Fruit fly (Drosophila melanogaster): Measurements from ENCODE around the gene CG5096.

CG5096 gene

DNA sequence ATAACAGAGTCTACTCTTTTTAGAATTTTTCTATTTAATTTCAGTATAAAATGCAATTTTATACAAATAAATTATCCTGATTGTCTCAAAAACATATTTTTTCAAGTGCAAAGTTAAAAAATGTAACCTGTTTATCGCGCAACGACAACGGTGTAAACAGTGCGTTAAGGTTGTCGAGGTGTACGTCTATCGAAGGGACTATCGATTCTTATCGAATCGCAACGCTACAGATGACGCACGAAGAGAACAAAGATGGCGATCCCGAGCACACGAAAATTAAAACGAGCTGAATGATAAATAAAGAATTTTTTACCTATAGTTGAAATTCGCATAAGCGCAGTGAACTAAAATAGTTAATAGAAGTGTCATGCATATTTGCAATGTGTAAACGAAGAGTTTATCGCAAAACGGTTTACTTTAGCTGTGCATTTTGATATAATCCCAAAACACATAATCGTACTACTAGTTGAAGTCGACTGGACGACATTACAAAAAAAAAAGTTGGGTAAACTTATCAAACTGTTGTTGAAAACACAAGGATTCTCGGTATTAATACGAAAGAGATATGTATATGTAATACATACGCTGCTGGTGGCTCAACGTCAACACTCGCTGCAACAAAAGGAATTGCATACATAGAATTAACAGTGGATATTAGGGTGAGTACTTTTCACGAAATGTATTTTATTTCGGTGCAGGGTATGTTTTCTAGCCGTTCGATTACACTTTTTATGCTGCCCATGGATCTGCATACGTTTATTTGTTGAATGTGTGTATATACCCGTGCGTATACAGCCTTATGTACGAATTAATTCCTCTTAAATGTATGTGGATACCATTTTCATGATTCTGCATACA, 6.0 kb downstream of the CG5096 start, which contains the start of gene da:
da (plus strand) TSS at position 237 of the 858 bp plus-strand sequence.
- TF ChIP-seq CG13204 (GFP tag; optimal IDR thresholded peaks at IDR 0.05) (no peak), Snoo (tag; optimal IDR thresholded peaks at IDR 0.05) (peak; percentile 41), CG4496 (GFP tag; IDR thresholded peaks at IDR 0.05) (peak; percentile 65; the same call in 2 of the 3 replicates), Pif1A (GFP tag; optimal IDR thresholded peaks at IDR 0.05) (peak; percentile 45), CG17806 (tag; optimal IDR thresholded peaks at IDR 0.05) (peak; percentile 31), CG34367 (tag; optimal IDR thresholded peaks at IDR 0.05) (peak; percentile 17), CG15710 (tag; optimal IDR thresholded peaks at IDR 0.05) (peak; percentile 39), gl (tag; optimal IDR thresholded peaks at IDR 0.05) (no peak), CG32121 (GFP tag; IDR thresholded peaks at IDR 0.05) (peak; percentile 61; the same call in 1 of the 2 replicates), fd96Ca (GFP tag; IDR thresholded peaks at IDR 0.05) (no peak), CG10348 (GFP tag; IDR thresholded peaks at IDR 0.05) (no peak), D1 (tag; optimal IDR thresholded peaks at IDR 0.05) (peak; percentile 72), CG9948 (tag; optimal IDR thresholded peaks at IDR 0.05) (peak; percentile 32), CG8301 (tag; optimal IDR thresholded peaks at IDR 0.05) (peak; percentile 16), CG12605 (GFP tag; IDR thresholded peaks at IDR 0.05) (peak; percentile 28), Ets98B (GFP tag; IDR thresholded peaks at IDR 0.05) (peak; percentile 67), CG8159 (tag; optimal IDR thresholded peaks at IDR 0.05) (peak; percentile 31), rn (GFP tag; IDR thresholded peaks at IDR 0.05) (no peak), EcR (GFP tag; optimal IDR thresholded peaks at IDR 0.05) (no peak), Pif1B (GFP tag; optimal IDR thresholded peaks at IDR 0.05) (no peak), CG14655 (GFP tag; optimal IDR thresholded peaks at IDR 0.05) (no peak)

DNA sequence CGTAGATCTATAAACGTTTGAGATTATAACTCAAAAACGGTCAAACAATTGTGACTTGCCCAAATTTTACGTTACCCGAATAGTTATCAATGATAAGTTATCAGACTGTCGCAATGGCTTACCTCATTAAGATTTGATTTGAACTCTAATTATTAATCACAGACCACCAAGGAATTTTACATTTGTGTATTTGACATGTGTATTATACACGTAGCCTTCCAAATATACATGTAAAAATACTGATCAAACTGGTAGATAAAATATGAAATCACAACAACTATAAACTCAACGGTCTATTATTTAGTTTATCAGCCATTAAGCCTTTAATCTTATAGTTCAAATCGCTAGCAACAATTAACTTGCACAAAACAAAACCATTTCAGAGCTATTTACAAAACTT, 11.4 kb downstream of the CG5096 start:
- no peak for TF ChIP-seq CG9948 (tag; optimal IDR thresholded peaks at IDR 0.05)

dm6 chr2L:10395035-10395434, 13.0 kb downstream of the CG5096 start:
- TF ChIP-seq gl (tag; optimal IDR thresholded peaks at IDR 0.05) (no peak), EcR (GFP tag; optimal IDR thresholded peaks at IDR 0.05) (no peak), Pif1A (GFP tag; optimal IDR thresholded peaks at IDR 0.05) (no peak), CG9948 (tag; optimal IDR thresholded peaks at IDR 0.05) (no peak), CG34367 (tag; optimal IDR thresholded peaks at IDR 0.05) (no peak), CG12605 (GFP tag; IDR thresholded peaks at IDR 0.05) (no peak), rn (GFP tag; IDR thresholded peaks at IDR 0.05) (no peak), Ets98B (GFP tag; IDR thresholded peaks at IDR 0.05) (no peak), CG8159 (tag; optimal IDR thresholded peaks at IDR 0.05) (no peak), Snoo (tag; optimal IDR thresholded peaks at IDR 0.05) (no peak), D1 (tag; optimal IDR thresholded peaks at IDR 0.05) (no peak), CG10348 (GFP tag; IDR thresholded peaks at IDR 0.05) (no peak), CG13204 (GFP tag; optimal IDR thresholded peaks at IDR 0.05) (no peak), CG17806 (tag; optimal IDR thresholded peaks at IDR 0.05) (no peak)

dm6 chr2L:10395642-10396487, 13.8 kb downstream of the CG5096 start, which contains the start of gene Mdh1:
Mdh1 (minus strand) TSS chr2L:10396332.
- TF ChIP-seq CG34367 (tag; optimal IDR thresholded peaks at IDR 0.05) (no peak), EcR (GFP tag; optimal IDR thresholded peaks at IDR 0.05) (peak; percentile 20)

DNA sequence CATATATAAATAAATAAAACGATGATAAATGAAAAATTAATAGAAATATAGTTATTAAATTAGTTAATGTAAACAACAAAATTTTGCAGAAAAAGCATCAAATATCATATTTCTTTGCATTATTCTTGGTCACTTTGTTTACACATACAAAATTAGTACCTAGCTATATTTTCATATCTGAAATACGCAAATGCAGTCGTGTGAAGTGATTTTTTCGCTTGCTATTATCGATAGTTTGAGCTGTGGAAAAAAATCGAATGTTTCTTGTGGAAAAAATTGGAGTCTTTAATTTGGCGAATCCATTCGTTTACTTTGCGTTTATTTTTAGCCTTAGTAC, 14.4 kb downstream of the CG5096 start, which contains the start of gene Cnot4:
Cnot4 (plus strand) TSS at position 229 of the 337 bp plus-strand sequence.
- TF ChIP-seq CG12605 (GFP tag; IDR thresholded peaks at IDR 0.05) (no peak), fd96Ca (GFP tag; IDR thresholded peaks at IDR 0.05) (no peak), CG32121 (GFP tag; IDR thresholded peaks at IDR 0.05) (no peak), CG8159 (tag; optimal IDR thresholded peaks at IDR 0.05) (no peak), rn (GFP tag; IDR thresholded peaks at IDR 0.05) (no peak), Pif1A (GFP tag; optimal IDR thresholded peaks at IDR 0.05) (no peak), CG8301 (tag; optimal IDR thresholded peaks at IDR 0.05) (no peak), CG14655 (GFP tag; optimal IDR thresholded peaks at IDR 0.05) (no peak), Ets98B (GFP tag; IDR thresholded peaks at IDR 0.05) (no peak), CG13204 (GFP tag; optimal IDR thresholded peaks at IDR 0.05) (no peak), D1 (tag; optimal IDR thresholded peaks at IDR 0.05) (no peak), gl (tag; optimal IDR thresholded peaks at IDR 0.05) (no peak), CG10348 (GFP tag; IDR thresholded peaks at IDR 0.05) (no peak), CG15710 (tag; optimal IDR thresholded peaks at IDR 0.05) (no peak), Snoo (tag; optimal IDR thresholded peaks at IDR 0.05) (no peak), EcR (GFP tag; optimal IDR thresholded peaks at IDR 0.05) (no peak)
